Fruit fly (Drosophila melanogaster): Measurements from ENCODE around the gene CG33648.
A peak's percentile ranks its signal among the peaks of the same experiment; 100 is the strongest.

Gene CG33648

DNA sequence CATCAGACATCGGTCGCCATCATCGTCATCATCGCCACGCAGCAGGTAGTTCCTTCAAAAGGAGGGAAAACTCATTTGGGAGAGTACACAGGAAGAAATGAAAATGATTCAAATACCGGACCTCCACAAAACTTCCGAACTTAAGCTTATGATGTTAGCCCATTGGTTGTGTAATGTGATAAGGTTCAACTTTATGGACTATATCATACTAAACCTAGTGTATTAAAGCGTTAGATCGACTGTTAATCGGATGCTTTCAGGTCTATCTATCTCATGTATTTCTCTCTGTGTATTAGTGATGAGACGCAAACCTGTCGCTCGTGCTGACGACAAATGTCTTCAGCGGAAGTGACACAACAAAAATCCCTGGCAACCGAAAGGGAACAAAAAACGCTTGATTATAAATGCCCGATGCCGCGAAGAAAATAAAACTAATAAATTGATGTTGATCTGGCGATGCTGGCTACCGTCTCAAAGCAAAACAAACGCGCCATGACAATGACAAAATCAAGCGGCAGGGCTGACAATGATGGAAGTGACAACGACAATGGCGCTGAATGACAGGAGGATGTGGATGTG, 11.2 kb upstream of the CG33648 start (continued):
- TF ChIP-seq ap (GFP tag; IDR thresholded peaks at IDR 0.05) (no peak), fd64A (GFP tag; optimal IDR thresholded peaks at IDR 0.05) (peak; percentile 60), chm (GFP tag; IDR thresholded peaks at IDR 0.05) (peak; percentile 79; the same call in 1 of the 2 replicates), CG33213 (GFP tag; optimal IDR thresholded peaks at IDR 0.05) (peak; percentile 65), Mes4 (GFP tag; optimal IDR thresholded peaks at IDR 0.05) (peak; percentile 77), dati (GFP tag; IDR thresholded peaks at IDR 0.05) (peak; percentile 51), gsb-n (tag; optimal IDR thresholded peaks at IDR 0.05) (peak; percentile 79), CG17612 (GFP tag; IDR thresholded peaks at IDR 0.05) (no peak), Rx (GFP tag; IDR thresholded peaks at IDR 0.05) (peak; percentile 42; the same call in 1 of the 2 replicates), CG15601 (tag; optimal IDR thresholded peaks at IDR 0.05) (peak; percentile 74), CG7357 (GFP tag; IDR thresholded peaks at IDR 0.05) (no peak), MTF-1 (GFP tag; optimal IDR thresholded peaks at IDR 0.05; ENCODE audit: borderline replicate concordance) (peak; percentile 52)

DNA sequence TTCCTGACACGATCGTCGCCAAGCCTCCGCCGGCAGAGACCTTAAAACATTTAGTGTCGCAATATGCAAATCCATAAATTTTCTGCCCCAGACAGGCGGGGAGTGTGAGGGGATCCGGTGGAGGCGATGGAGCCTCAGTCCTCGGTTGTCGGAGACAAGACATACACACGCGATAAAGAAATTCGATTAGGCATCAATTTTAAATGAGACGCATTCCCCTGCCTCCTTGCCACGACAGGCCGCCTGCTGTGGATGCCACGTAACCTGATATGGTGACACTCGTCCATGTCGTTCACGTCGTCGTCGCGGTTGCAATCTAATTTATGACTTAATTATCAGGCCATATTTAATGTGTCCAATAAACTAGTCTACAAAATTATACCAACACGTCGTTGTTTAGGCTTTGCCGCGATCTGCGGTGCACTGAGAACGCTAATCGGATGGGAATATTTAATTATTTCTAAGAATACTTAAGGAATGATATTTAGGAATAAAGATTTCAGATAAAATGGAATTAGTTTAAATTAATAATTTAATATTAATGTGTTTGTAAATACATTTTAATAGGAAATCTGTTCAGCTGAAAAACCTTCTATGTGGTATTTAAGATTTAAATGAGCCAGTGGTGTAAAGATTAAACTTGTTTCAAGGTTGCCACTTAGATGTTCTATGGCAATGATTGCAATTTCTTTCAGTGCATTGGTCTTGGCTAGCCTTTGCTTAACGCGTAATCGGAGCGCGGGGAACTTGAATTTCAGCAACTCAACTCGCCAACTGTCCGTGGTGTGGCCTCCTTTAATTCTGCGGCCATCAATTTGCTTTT, 8.7 kb upstream of the CG33648 start:
- peak; percentile 52; the same call in 1 of the 2 replicates for TF ChIP-seq Awh (GFP tag; IDR thresholded peaks at IDR 0.05)
- no peak for TF ChIP-seq Side (GFP tag; optimal IDR thresholded peaks at IDR 0.05)
- peak; percentile 52 for TF ChIP-seq CG1529 (GFP tag; optimal IDR thresholded peaks at IDR 0.05)
- peak; percentile 53 for TF ChIP-seq tin (GFP tag; optimal IDR thresholded peaks at IDR 0.05)
- TF ChIP-seq CoRest (tag; optimal IDR thresholded peaks at IDR 0.05): peak; percentile 83
- no peak for TF ChIP-seq hkb (optimal IDR thresholded peaks at IDR 0.05)
- TF ChIP-seq hkb (GFP tag; IDR thresholded peaks at IDR 0.05): peak; percentile 68
- TF ChIP-seq gsb-n (tag; optimal IDR thresholded peaks at IDR 0.05): peak; percentile 56
- no peak for TF ChIP-seq NK7.1 (GFP tag; optimal IDR thresholded peaks at IDR 0.05)
- peak; percentile 7 for TF ChIP-seq slou (GFP tag; optimal IDR thresholded peaks at IDR 0.05)
- no peak for TF ChIP-seq pb (GFP tag; optimal IDR thresholded peaks at IDR 0.05)
- TF ChIP-seq CG10462 (GFP tag; optimal IDR thresholded peaks at IDR 0.05): no peak
- peak; percentile 36 for TF ChIP-seq CG10147 (GFP tag; optimal IDR thresholded peaks at IDR 0.05)
- TF ChIP-seq PHDP (tag; optimal IDR thresholded peaks at IDR 0.05): peak; percentile 70
- no peak for TF ChIP-seq GATAe (GFP tag; conservative IDR thresholded peaks at IDR 0.05)
- TF ChIP-seq vvl (GFP tag; IDR thresholded peaks at IDR 0.05): peak; percentile 75
- peak in 1 of 2 experiments; percentile 46 for TF ChIP-seq Eip74EF (GFP tag; optimal IDR thresholded peaks at IDR 0.05)
- no peak for TF ChIP-seq pzg (GFP tag; optimal IDR thresholded peaks at IDR 0.05)
- TF ChIP-seq Dfd (GFP tag; optimal IDR thresholded peaks at IDR 0.05): no peak
- peak; percentile 77 for TF ChIP-seq CG7839 (tag; optimal IDR thresholded peaks at IDR 0.05)
- peak in 1 of 2 experiments; percentile 43 for TF ChIP-seq dpn (GFP tag; optimal IDR thresholded peaks at IDR 0.05)
- peak; percentile 23 for TF ChIP-seq tio (GFP tag; optimal IDR thresholded peaks at IDR 0.05)
- TF ChIP-seq CG30403 (GFP tag; optimal IDR thresholded peaks at IDR 0.05): peak; percentile 63
- TF ChIP-seq C15 (GFP tag; IDR thresholded peaks at IDR 0.05): no peak
- TF ChIP-seq Tbp (GFP tag; optimal IDR thresholded peaks at IDR 0.05): no peak
- peak; percentile 56 for TF ChIP-seq CG4820 (GFP tag; optimal IDR thresholded peaks at IDR 0.05)
- TF ChIP-seq CG8089 (GFP tag; optimal IDR thresholded peaks at IDR 0.05): no peak
- TF ChIP-seq oc (tag; optimal IDR thresholded peaks at IDR 0.05): peak; percentile 21
- peak; percentile 45 for TF ChIP-seq CG10543 (GFP tag; optimal IDR thresholded peaks at IDR 0.05)
- peak; percentile 37 for TF ChIP-seq CG16815 (GFP tag; optimal IDR thresholded peaks at IDR 0.05)
- TF ChIP-seq CG8290 (GFP tag; optimal IDR thresholded peaks at IDR 0.05): peak; percentile 1
- peak in 1 of 2 experiments; percentile 34 for TF ChIP-seq CG8290 (tag; optimal IDR thresholded peaks at IDR 0.05)
- no peak for TF ChIP-seq slp2 (GFP tag; optimal IDR thresholded peaks at IDR 0.05)
- peak; percentile 54 for TF ChIP-seq bcd (GFP tag; optimal IDR thresholded peaks at IDR 0.05)
- peak; percentile 46 for TF ChIP-seq Meics (GFP tag; optimal IDR thresholded peaks at IDR 0.05)
- peak; percentile 49 for TF ChIP-seq Fer3 (tag; optimal IDR thresholded peaks at IDR 0.05)
- no peak for TF ChIP-seq CG11456 (GFP tag; IDR thresholded peaks at IDR 0.05)

Data from whole organism, embryonic.